Fruit fly (Drosophila melanogaster) whole organism, adult: ENCODE results near the gene ohgt.
A peak's percentile ranks its signal among the peaks of the same experiment; 100 is the strongest.

ENCODE experiments used
- CG11617 ChIP-seq: fragments of 200-800 bp; sonication (Bioruptor generic); optimal IDR thresholded peaks from 2 replicates; lab custom pipeline; 2017; ENCODE audit warnings: mild to moderate bottlenecking, missing biosample characterization, missing genetic modification reagents, missing genetic modification characterization
- CG12768 ChIP-seq: fragments of 200-800 bp; sonication (Bioruptor generic); optimal IDR thresholded peaks from 2 replicates; lab custom pipeline; 2017; ENCODE audit warnings: missing biosample characterization, missing genetic modification characterization, mild to moderate bottlenecking, moderate library complexity, missing genetic modification reagents
- CG14711 ChIP-seq: fragments of 200-800 bp; sonication (Bioruptor generic); optimal IDR thresholded peaks from 2 replicates; lab custom pipeline; 2018; ENCODE audit warnings: missing biosample characterization, mild to moderate bottlenecking, missing genetic modification characterization, moderate library complexity
- CG1620 ChIP-seq: fragments of 200-800 bp; sonication (Bioruptor generic); optimal IDR thresholded peaks from 2 replicates; lab custom pipeline; 2016; ENCODE audit warnings: missing biosample characterization, missing genetic modification characterization
- CG33017 ChIP-seq: fragments of 200-800 bp; sonication (Bioruptor generic); optimal IDR thresholded peaks from 2 replicates; lab custom pipeline; 2018; ENCODE audit warnings: missing biosample characterization, mild to moderate bottlenecking, missing genetic modification characterization, moderate library complexity
- CG5204 ChIP-seq: fragments of 200-800 bp; sonication (Bioruptor generic); optimal IDR thresholded peaks from 2 replicates; lab custom pipeline; 2016; ENCODE audit warnings: missing biosample characterization, missing genetic modification characterization
- CG7045 ChIP-seq: fragments of 200-800 bp; sonication (Bioruptor generic); optimal IDR thresholded peaks from 2 replicates; lab custom pipeline; 2017; ENCODE audit warnings: missing biosample characterization, mild to moderate bottlenecking, missing genetic modification characterization
- CG7101 ChIP-seq: fragments of 200-800 bp; sonication (Bioruptor generic); optimal IDR thresholded peaks from 2 replicates; lab custom pipeline; 2018; ENCODE audit warnings: missing biosample characterization, mild to moderate bottlenecking, missing genetic modification characterization, moderate library complexity
- Clk ChIP-seq: fragments of 200-800 bp; sonication (Bioruptor generic); optimal IDR thresholded peaks from 2 replicates; lab custom pipeline; 2017; ENCODE audit warnings: missing biosample characterization, missing genetic modification characterization
- Crg-1 ChIP-seq: fragments of 200-800 bp; sonication (Bioruptor generic); optimal IDR thresholded peaks from 2 replicates; lab custom pipeline; 2016; ENCODE audit warnings: missing biosample characterization, missing genetic modification characterization
- Hr96 ChIP-seq: fragments of 200-800 bp; sonication (Bioruptor generic); optimal IDR thresholded peaks from 2 replicates; lab custom pipeline; 2016; ENCODE audit warnings: missing biosample characterization, missing genetic modification characterization
- Mnt ChIP-seq: fragments of 200-800 bp; sonication (Bioruptor generic); optimal IDR thresholded peaks from 2 replicates; lab custom pipeline; 2016; ENCODE audit warnings: missing biosample characterization, mild to moderate bottlenecking, missing genetic modification characterization
- bab1 ChIP-seq: fragments of 200-800 bp; sonication (Bioruptor generic); optimal IDR thresholded peaks from 3 replicates; lab custom pipeline; 2019; ENCODE audit warnings: missing biosample characterization, mild to moderate bottlenecking, missing genetic modification characterization, moderate library complexity
- cic ChIP-seq: fragments of 200-800 bp; sonication (Bioruptor generic); optimal IDR thresholded peaks from 2 replicates; lab custom pipeline; 2017; ENCODE audit warnings: missing biosample characterization, mild to moderate bottlenecking, missing genetic modification characterization, moderate library complexity
- cnc ChIP-seq, 2 experiments: fragments of >200 bp; optimal IDR thresholded peaks; 2 replicates each; lab custom pipeline; 2017
- kay ChIP-seq: fragments of 200-800 bp; sonication (Bioruptor generic); peaks from one replicate; lab custom pipeline; 2016; ENCODE audit warnings: missing biosample characterization, missing genetic modification characterization, borderline replicate concordance
- ovo ChIP-seq: fragments of 200-800 bp; sonication (Bioruptor generic); optimal IDR thresholded peaks from 2 replicates; lab custom pipeline; 2016; ENCODE audit warnings: missing biosample characterization, missing genetic modification characterization
- pad ChIP-seq: fragments of 200-800 bp; sonication (Bioruptor generic); optimal IDR thresholded peaks from 3 replicates; lab custom pipeline; 2017; ENCODE audit warnings: missing biosample characterization, missing genetic modification characterization, mild to moderate bottlenecking, moderate library complexity, missing genetic modification reagents
- tj ChIP-seq: fragments of 200-800 bp; sonication (Bioruptor generic); optimal IDR thresholded peaks from 3 replicates; lab custom pipeline; 2017; ENCODE audit warnings: missing biosample characterization, mild to moderate bottlenecking, missing genetic modification characterization, moderate library complexity
- toe ChIP-seq: fragments of 200-800 bp; sonication (Bioruptor generic); optimal IDR thresholded peaks from 2 replicates; lab custom pipeline; 2016; ENCODE audit warnings: missing biosample characterization, missing genetic modification characterization

The ohgt gene

dm6 chr3R:10048842-10049527 lies at the start of gene ohgt:
ohgt (plus strand) TSS chr3R:10049199.
- TF ChIP-seq Crg-1 (GFP tag; lab: Kevin White, UChicago), result peak; percentile 35
- peak; percentile 7 for TF ChIP-seq ovo
- no peak for TF ChIP-seq CG14711 (tag; lab: Kevin White, UChicago)
- peak; percentile 10 for TF ChIP-seq CG12768 (GFP tag; lab: Kevin White, UChicago)
- TF ChIP-seq tj (GFP tag; lab: Kevin White, UChicago), result no peak
- TF ChIP-seq CG7101, result no peak
- TF ChIP-seq cnc (optimal IDR thresholded peaks at IDR 0.05; lab: Kevin White, UChicago), result no peak
- peak; percentile 23 for TF ChIP-seq Mnt (GFP tag; lab: Kevin White, UChicago)
- peak; percentile 45 for TF ChIP-seq CG1620 (GFP tag; lab: Kevin White, UChicago)
- no peak for TF ChIP-seq toe (GFP tag; lab: Kevin White, UChicago)
- TF ChIP-seq bab1 (GFP tag; lab: Kevin White, UChicago), result peak; percentile 28
- no peak for TF ChIP-seq Clk (GFP tag; lab: Kevin White, UChicago)
- TF ChIP-seq CG11617, result peak; percentile 20

DNA sequence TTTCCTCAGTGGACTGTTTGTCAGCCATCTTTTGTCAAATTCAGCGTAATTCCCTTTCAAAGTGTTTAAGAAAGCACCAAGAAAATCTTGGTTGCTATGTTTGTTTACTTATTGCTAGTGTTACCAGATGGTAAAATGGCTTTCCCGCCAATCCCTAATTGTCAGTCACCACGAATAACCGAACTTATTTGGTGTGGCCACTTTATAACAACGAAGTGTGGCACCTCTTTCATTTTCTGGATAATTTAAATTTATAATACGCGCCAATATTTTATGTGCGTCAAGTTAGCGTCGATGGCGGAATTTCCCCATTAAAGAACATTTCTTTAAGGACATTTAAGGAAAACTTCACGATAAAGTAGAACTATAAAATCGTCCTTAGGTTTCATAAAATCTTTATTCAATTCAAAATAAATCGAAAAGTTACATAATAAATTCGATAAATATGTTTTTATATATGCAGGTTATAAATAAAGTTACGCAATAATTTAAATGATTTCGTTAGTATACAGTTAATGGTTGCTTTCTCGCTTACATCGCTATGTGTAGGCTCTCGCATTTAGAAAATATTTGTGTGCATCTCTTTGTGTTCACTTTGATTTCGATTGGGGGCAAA lies 47.7 kb upstream of the ohgt start, which contains the start of gene CG5359:
Gene CG5359, minus strand, starts transcription at position 103 of the 616 bp plus-strand sequence.
- TF ChIP-seq CG7101 (no peak), bab1 (GFP tag; lab: Kevin White, UChicago) (peak; percentile 66)

- TF ChIP-seq CG7101 (no peak), tj (GFP tag; lab: Kevin White, UChicago) (no peak), ovo (no peak), Clk (GFP tag; lab: Kevin White, UChicago) (no peak), CG12768 (GFP tag; lab: Kevin White, UChicago) (no peak), bab1 (GFP tag; lab: Kevin White, UChicago) (no peak), CG33017 (tag; lab: Kevin White, UChicago) (no peak), Mnt (GFP tag; lab: Kevin White, UChicago) (no peak), cic (GFP tag; lab: Kevin White, UChicago) (no peak), pad (GFP tag; lab: Kevin White, UChicago) (no peak), CG5204 (GFP tag; lab: Kevin White, UChicago) (no peak), Hr96 (GFP tag; lab: Kevin White, UChicago) (no peak), kay (GFP tag; lab: Kevin White, UChicago) (no peak)
Measured at dm6 chr3R:10024032-10024712, 24.8 kb upstream of the ohgt start.

dm6 chr3R:10025050-10025449 lies 23.9 kb upstream of the ohgt start, which contains the start of gene CG31407:
CG31407 (minus strand) TSS chr3R:10025150.
- no peak for TF ChIP-seq kay (GFP tag; lab: Kevin White, UChicago)
- no peak for TF ChIP-seq cic (GFP tag; lab: Kevin White, UChicago)
- TF ChIP-seq CG12768 (GFP tag; lab: Kevin White, UChicago), result no peak
- no peak for TF ChIP-seq Hr96 (GFP tag; lab: Kevin White, UChicago)

- TF ChIP-seq ovo (no peak), CG1620 (GFP tag; lab: Kevin White, UChicago) (no peak), Hr96 (GFP tag; lab: Kevin White, UChicago) (no peak), Crg-1 (GFP tag; lab: Kevin White, UChicago) (no peak), CG7101 (no peak), cnc (optimal IDR thresholded peaks at IDR 0.05; lab: Kevin White, UChicago) (no peak), Mnt (GFP tag; lab: Kevin White, UChicago) (no peak), Clk (GFP tag; lab: Kevin White, UChicago) (no peak), cic (GFP tag; lab: Kevin White, UChicago) (no peak), toe (GFP tag; lab: Kevin White, UChicago) (no peak), kay (GFP tag; lab: Kevin White, UChicago) (no peak), CG12768 (GFP tag; lab: Kevin White, UChicago) (no peak), CG7045 (GFP tag; lab: Kevin White, UChicago) (no peak), tj (GFP tag; lab: Kevin White, UChicago) (no peak), CG14711 (tag; lab: Kevin White, UChicago) (no peak), pad (GFP tag; lab: Kevin White, UChicago) (no peak), CG5204 (GFP tag; lab: Kevin White, UChicago) (no peak)
Measured at dm6 chr3R:10028378-10028777, 20.6 kb upstream of the ohgt start.

DNA sequence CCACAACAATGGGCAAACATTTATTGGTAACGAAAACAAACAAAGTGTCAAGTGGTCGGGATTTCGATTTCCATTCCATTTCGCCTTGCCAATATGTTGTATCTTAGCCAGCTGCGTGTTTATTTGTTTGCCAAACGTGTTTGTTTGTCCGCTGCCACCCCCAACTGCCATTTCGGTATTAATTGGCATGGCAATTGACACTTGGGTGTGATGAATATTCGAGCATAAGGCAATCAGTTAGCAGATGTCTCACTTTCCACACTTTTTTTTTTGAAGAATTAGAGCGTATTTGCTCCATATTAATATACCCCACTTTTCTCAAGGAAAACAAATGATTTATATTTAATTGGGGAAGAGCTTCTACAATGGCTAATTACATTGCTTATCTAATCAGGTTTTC lies 17.5 kb upstream of the ohgt start:
- no peak for TF ChIP-seq CG1620 (GFP tag; lab: Kevin White, UChicago)
- TF ChIP-seq kay (GFP tag; lab: Kevin White, UChicago), result peak; percentile 92
- TF ChIP-seq CG7045 (GFP tag; lab: Kevin White, UChicago), result no peak
- no peak for TF ChIP-seq bab1 (GFP tag; lab: Kevin White, UChicago)
- TF ChIP-seq toe (GFP tag; lab: Kevin White, UChicago), result no peak
